Fruit fly (Drosophila melanogaster): ENCODE measurements around the gene CG43931.

DNA sequence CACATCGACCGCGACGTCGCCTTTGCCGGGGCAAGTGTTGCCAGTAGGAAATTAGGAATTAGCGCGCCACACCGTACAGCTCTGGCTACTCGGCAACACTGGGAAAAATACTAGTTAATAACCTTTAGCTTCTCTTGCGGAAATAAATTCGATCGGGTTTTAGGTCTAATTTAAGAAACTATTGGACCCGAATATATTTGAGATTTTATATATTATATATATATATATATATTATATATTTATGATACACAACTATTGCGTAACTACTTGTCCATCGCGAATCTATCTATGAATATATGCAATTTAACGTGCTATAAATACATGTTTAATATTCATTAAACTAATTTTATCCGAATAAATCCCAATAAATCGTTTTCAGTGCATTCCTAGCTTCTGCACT is 17.0 kb downstream of the CG43931 start:
- TF ChIP-seq CG8478 (optimal IDR thresholded peaks at IDR 0.05) (no peak), CTCF (optimal IDR thresholded peaks at IDR 0.05) (no peak)

All from S2 (cell line).